Fruit fly (Drosophila melanogaster): ENCODE results near the gene Pli.

Gene Pli

DNA sequence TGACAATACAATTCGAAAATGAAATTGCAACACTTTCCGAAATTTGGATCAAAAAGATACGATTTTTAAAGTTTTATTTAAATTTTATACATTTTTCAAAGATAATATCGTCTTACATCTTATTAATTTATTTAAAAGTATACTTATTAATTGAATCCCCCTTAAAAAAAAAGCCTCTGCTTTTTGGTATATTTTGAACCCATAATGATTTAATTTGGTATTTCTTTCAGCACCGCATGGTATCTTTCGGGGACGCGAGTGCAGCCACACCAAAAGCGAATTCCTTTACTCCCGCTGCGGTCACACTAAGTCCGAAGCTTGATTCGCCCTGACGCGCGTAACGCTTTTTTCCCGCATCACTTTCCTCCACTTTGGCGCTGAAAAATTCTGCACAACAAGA is 69.6 kb downstream of the Pli start (continued):
- TF ChIP-seq zen (tag; optimal IDR thresholded peaks at IDR 0.05) (peak; percentile 27), CG9817 (tag; optimal IDR thresholded peaks at IDR 0.05) (peak; percentile 57), caup (GFP tag; optimal IDR thresholded peaks at IDR 0.05; ENCODE audit: severe bottlenecking) (no peak), Oli (tag; optimal IDR thresholded peaks at IDR 0.05) (no peak), grau (tag; optimal IDR thresholded peaks at IDR 0.05) (peak; percentile 40), CG12299 (tag; optimal IDR thresholded peaks at IDR 0.05) (no peak), Dbx (GFP tag; IDR thresholded peaks at IDR 0.05) (peak; percentile 78), CG6254 (GFP tag; optimal IDR thresholded peaks at IDR 0.05) (no peak), MBD-R2 (GFP tag; IDR thresholded peaks at IDR 0.05) (peak; percentile 58), CG7357 (GFP tag; IDR thresholded peaks at IDR 0.05) (no peak), schlank (tag; optimal IDR thresholded peaks at IDR 0.05) (no peak), bsh (GFP tag; optimal IDR thresholded peaks at IDR 0.05) (peak in 1 of 2 experiments; percentile 21), wdn (GFP tag; IDR thresholded peaks at IDR 0.05) (no peak), CHES-1-like (GFP tag; optimal IDR thresholded peaks at IDR 0.05) (no peak), CG6854 (GFP tag; optimal IDR thresholded peaks at IDR 0.05) (no peak), jumu (GFP tag; optimal IDR thresholded peaks at IDR 0.05) (no peak), ERR (GFP tag; optimal IDR thresholded peaks at IDR 0.05) (no peak), CG1529 (GFP tag; optimal IDR thresholded peaks at IDR 0.05) (no peak), CG17802 (tag; optimal IDR thresholded peaks at IDR 0.05) (no peak), sens-2 (GFP tag; IDR thresholded peaks at IDR 0.05) (no peak), CG10274 (GFP tag; optimal IDR thresholded peaks at IDR 0.05) (no peak), CG1647 (GFP tag; optimal IDR thresholded peaks at IDR 0.05) (peak; percentile 29), CG17359 (tag; optimal IDR thresholded peaks at IDR 0.05) (no peak), NFAT (GFP tag; IDR thresholded peaks at IDR 0.05) (no peak), so (GFP tag; IDR thresholded peaks at IDR 0.05) (0 out of 3 replicates have a peak, but pooled peaks have one; percentile 27), CG11456 (GFP tag; IDR thresholded peaks at IDR 0.05) (peak; percentile 56; the same call in 1 of the 3 replicates), CG11085 (GFP tag; IDR thresholded peaks at IDR 0.05) (no peak), CG10431 (GFP tag; optimal IDR thresholded peaks at IDR 0.05) (no peak), hb (GFP tag; IDR thresholded peaks at IDR 0.05; ENCODE audit: partially characterized antibody) (no peak), CG32767 (GFP tag; IDR thresholded peaks at IDR 0.05) (no peak), crc (GFP tag; optimal IDR thresholded peaks at IDR 0.05) (no peak), scrt (GFP tag; optimal IDR thresholded peaks at IDR 0.05) (no peak), ci (GFP tag; IDR thresholded peaks at IDR 0.05) (0 out of 3 replicates have a peak, but pooled peaks have one; percentile 27), CG4328 (GFP tag; optimal IDR thresholded peaks at IDR 0.05) (no peak), sim (GFP tag; IDR thresholded peaks at IDR 0.05) (no peak), HLH4C (GFP tag; IDR thresholded peaks at IDR 0.05; ENCODE audit: partially characterized antibody) (no peak), CG8478 (optimal IDR thresholded peaks at IDR 0.05) (no peak), CG7928 (GFP tag; optimal IDR thresholded peaks at IDR 0.05) (no peak), Rx (GFP tag; IDR thresholded peaks at IDR 0.05) (no peak), dysf (GFP tag; IDR thresholded peaks at IDR 0.05) (no peak), bbx (GFP tag; IDR thresholded peaks at IDR 0.05; ENCODE audit: partially characterized antibody) (peak; percentile 48; the same call in 1 of the 2 replicates), MTF-1 (GFP tag; optimal IDR thresholded peaks at IDR 0.05; ENCODE audit: borderline replicate concordance) (no peak), CG32772 (GFP tag; IDR thresholded peaks at IDR 0.05) (peak; percentile 49; the same call in 1 of the 2 replicates), Nf-YA (GFP tag; IDR thresholded peaks at IDR 0.05) (no peak), da (GFP tag; optimal IDR thresholded peaks at IDR 0.05) (no peak), CG8924 (tag; optimal IDR thresholded peaks at IDR 0.05) (peak; percentile 15), CG34224 (GFP tag; IDR thresholded peaks at IDR 0.05; ENCODE audit: partially characterized antibody) (0 out of 3 replicates have a peak, but pooled peaks have one; percentile 15), CG12219 (GFP tag; optimal IDR thresholded peaks at IDR 0.05) (no peak), pan (optimal IDR thresholded peaks at IDR 0.05) (no peak), pan (GFP tag; optimal IDR thresholded peaks at IDR 0.05 in 1 of 2, IDR thresholded peaks at IDR 0.05 in 1 of 2) (peak in 1 of 2 experiments; percentile 43), Atf3 (GFP tag; optimal IDR thresholded peaks at IDR 0.05) (no peak)

All from whole organism, embryonic.